Fruit fly (Drosophila melanogaster) whole organism, embryonic: ENCODE results near the gene CCDC53.
A peak's percentile ranks its signal among the peaks of the same experiment; 100 is the strongest.

ENCODE experiments used
- Antp ChIP-seq: fragments of 200-800 bp; sonication (Bioruptor generic); optimal IDR thresholded peaks from 3 replicates; lab custom pipeline; 2016; ENCODE audit warnings: missing biosample characterization, missing genetic modification characterization
- Bdp1 ChIP-seq: fragments of 200-800 bp; sonication (Bioruptor generic); optimal IDR thresholded peaks from 3 replicates; lab custom pipeline; 2016; ENCODE audit warnings: missing biosample characterization, missing genetic modification characterization
- Blimp-1 ChIP-seq: fragments of 200-800 bp; sonication (Bioruptor generic); optimal IDR thresholded peaks from 3 replicates; lab custom pipeline; 2018; ENCODE audit warnings: missing biosample characterization, missing genetic modification characterization, mild to moderate bottlenecking, moderate library complexity, missing genetic modification reagents
- CG13624 ChIP-seq: fragments of 200-800 bp; sonication (Bioruptor generic); optimal IDR thresholded peaks from 2 replicates; lab custom pipeline; 2016; ENCODE audit warnings: missing biosample characterization, missing genetic modification characterization
- CG15696 ChIP-seq: fragments of 200-800 bp; sonication (Bioruptor generic); optimal IDR thresholded peaks from 2 replicates; lab custom pipeline; 2019; ENCODE audit warnings: missing biosample characterization, mild to moderate bottlenecking, missing genetic modification characterization, moderate library complexity
- CG17361 ChIP-seq: fragments of 200-800 bp; sonication (Bioruptor generic); IDR thresholded peaks from 3 replicates; pipeline ENCODE4 v1.3.6; 2022; ENCODE audit warnings: missing biosample characterization, missing genetic modification characterization
- CG18476 ChIP-seq: fragments of 200-800 bp; sonication (Bioruptor generic); optimal IDR thresholded peaks from 2 replicates; lab custom pipeline; 2016; ENCODE audit warnings: missing biosample characterization, mild to moderate bottlenecking, missing genetic modification characterization
- CG18599 ChIP-seq: fragments of 200-800 bp; sonication (Bioruptor generic); optimal IDR thresholded peaks from 3 replicates; lab custom pipeline; 2017; ENCODE audit warnings: missing biosample characterization, missing genetic modification characterization, mild to moderate bottlenecking, moderate library complexity, missing genetic modification reagents
- CG3065 ChIP-seq: fragments of 200-800 bp; sonication (Bioruptor generic); optimal IDR thresholded peaks from 2 replicates; lab custom pipeline; 2016; ENCODE audit warnings: missing biosample characterization, missing genetic modification characterization
- CG32532 ChIP-seq: fragments of 200-800 bp; sonication (Bioruptor generic); IDR thresholded peaks from 2 replicates; pipeline ENCODE4 v1.3.6; 2022; ENCODE audit warnings: missing biosample characterization, missing genetic modification characterization
- CG4404 ChIP-seq: fragments of 200-800 bp; sonication (Bioruptor generic); IDR thresholded peaks from 2 replicates; pipeline ENCODE4 v1.3.6; 2022; ENCODE audit warnings: missing biosample characterization, missing genetic modification characterization
- CG5953 ChIP-seq: fragments of 200-800 bp; sonication (Bioruptor generic); IDR thresholded peaks from 2 replicates; pipeline ENCODE4 v1.3.6; 2022; ENCODE audit warnings: missing biosample characterization, missing genetic modification characterization
- CG6654 ChIP-seq: fragments of 200-800 bp; sonication (Bioruptor generic); optimal IDR thresholded peaks from 2 replicates; lab custom pipeline; 2017; ENCODE audit warnings: missing biosample characterization, mild to moderate bottlenecking, missing genetic modification characterization
- CG6689 ChIP-seq: fragments of 200-800 bp; sonication (Bioruptor generic); IDR thresholded peaks from 2 replicates; pipeline ENCODE4 v1.3.6; 2022; ENCODE audit warnings: missing biosample characterization, missing genetic modification characterization
- CG6813 ChIP-seq: fragments of 200-800 bp; sonication (Bioruptor generic); optimal IDR thresholded peaks from 2 replicates; lab custom pipeline; 2017; ENCODE audit warnings: missing biosample characterization, missing genetic modification characterization, mild to moderate bottlenecking, moderate library complexity, missing genetic modification reagents
- CG9817 ChIP-seq: fragments of 200-800 bp; sonication (Bioruptor generic); optimal IDR thresholded peaks from 2 replicates; lab custom pipeline; 2018; ENCODE audit warnings: missing biosample characterization, mild to moderate bottlenecking, missing genetic modification characterization, moderate library complexity
- CTCF ChIP-seq: fragments of 200-800 bp; sonication (Bioruptor generic); optimal IDR thresholded peaks from 2 replicates; lab custom pipeline; 2017; ENCODE audit warnings: missing biosample characterization, mild to moderate bottlenecking, missing genetic modification characterization, moderate library complexity
- Chrac-16 ChIP-seq: fragments of 200-800 bp; sonication (Bioruptor generic); optimal IDR thresholded peaks from 3 replicates; lab custom pipeline; 2016; ENCODE audit warnings: missing biosample characterization, missing genetic modification characterization
- CrebB ChIP-seq: fragments of 200-800 bp; sonication (Bioruptor generic); optimal IDR thresholded peaks from 3 replicates; lab custom pipeline; 2018; ENCODE audit warnings: missing biosample characterization, mild to moderate bottlenecking, missing genetic modification characterization
- D19A ChIP-seq: fragments of 200-800 bp; optimal IDR thresholded peaks from 3 replicates; lab custom pipeline; 2019; ENCODE audit warnings: missing biosample characterization, mild to moderate bottlenecking, missing genetic modification characterization, moderate library complexity
- Dek ChIP-seq: fragments of 200-800 bp; sonication (Bioruptor generic); optimal IDR thresholded peaks from 3 replicates; lab custom pipeline; 2019; ENCODE audit warnings: missing biosample characterization, mild to moderate bottlenecking, missing genetic modification characterization, moderate library complexity
- Fer2 ChIP-seq: fragments of 200-800 bp; sonication (Bioruptor generic); optimal IDR thresholded peaks from 2 replicates; lab custom pipeline; 2018; ENCODE audit warnings: missing biosample characterization, mild to moderate bottlenecking, missing genetic modification characterization, moderate library complexity
- H2.0 ChIP-seq: fragments of 200-800 bp; sonication (Bioruptor generic); IDR thresholded peaks from 2 replicates; pipeline ENCODE4 v1.3.6; 2022; ENCODE audit warnings: missing biosample characterization, missing genetic modification characterization
- Hmr ChIP-seq: fragments of 200-800 bp; sonication (Bioruptor generic); optimal IDR thresholded peaks from 3 replicates; lab custom pipeline; 2017; ENCODE audit warnings: mild to moderate bottlenecking, missing biosample characterization, missing genetic modification reagents, missing genetic modification characterization
- Hr51 ChIP-seq, 2 experiments: fragments of 200-800 bp; sonication (Bioruptor generic); optimal IDR thresholded peaks; 2 replicates in 1 of 2; 3 replicates in 1 of 2; lab custom pipeline; 2016 to 2018; ENCODE audit warnings: missing biosample characterization in 2 of 2, missing genetic modification characterization in 2 of 2, mild to moderate bottlenecking in 1 of 2, moderate library complexity in 1 of 2
- Hr78 ChIP-seq, 2 experiments: fragments of 200-800 bp in 1 of 2; fragments of >200 bp in 1 of 2; sonication (Bioruptor generic) in 1 of 2; optimal IDR thresholded peaks; 2 replicates each; lab custom pipeline; 2017 to 2019; ENCODE audit warnings: missing biosample characterization in 2 of 2, missing genetic modification characterization in 2 of 2, mild to moderate bottlenecking in 1 of 2, moderate library complexity in 1 of 2
- Kr ChIP-seq: fragments of 200-800 bp; sonication (Bioruptor generic); optimal IDR thresholded peaks from 2 replicates; lab custom pipeline; 2017; ENCODE audit warnings: missing biosample characterization, mild to moderate bottlenecking, missing genetic modification characterization
- Mes4 ChIP-seq: fragments of 200-800 bp; sonication (Bioruptor generic); optimal IDR thresholded peaks from 2 replicates; lab custom pipeline; 2016; ENCODE audit warnings: missing biosample characterization, missing genetic modification characterization
- Mrtf ChIP-seq: fragments of 200-800 bp; sonication (Bioruptor generic); IDR thresholded peaks from 3 replicates; pipeline ENCODE4 v1.3.6; 2022; ENCODE audit warnings: missing biosample characterization, missing genetic modification characterization
- Sox102F ChIP-seq: fragments of 200-800 bp; sonication (Bioruptor generic); optimal IDR thresholded peaks from 2 replicates; lab custom pipeline; 2018; ENCODE audit warnings: missing biosample characterization, mild to moderate bottlenecking, missing genetic modification characterization, moderate library complexity
- Vsx1 ChIP-seq: fragments of 200-800 bp; sonication (Bioruptor generic); optimal IDR thresholded peaks from 2 replicates; lab custom pipeline; 2017; ENCODE audit warnings: missing biosample characterization, mild to moderate bottlenecking, missing genetic modification characterization, missing genetic modification reagents
- chm ChIP-seq: fragments of 200-800 bp; sonication (Bioruptor generic); IDR thresholded peaks from 2 replicates; pipeline ENCODE4 v1.3.6; 2022; ENCODE audit warnings: missing biosample characterization, missing genetic modification characterization
- dmrt99B ChIP-seq: fragments of 200-800 bp; sonication (Bioruptor generic); optimal IDR thresholded peaks from 2 replicates; lab custom pipeline; 2018; ENCODE audit warnings: missing biosample characterization, mild to moderate bottlenecking, missing genetic modification characterization, moderate library complexity
- dysf ChIP-seq: fragments of 200-800 bp; sonication (Bioruptor generic); IDR thresholded peaks from 3 replicates; pipeline ENCODE4 v1.3.6; 2022; ENCODE audit warnings: missing biosample characterization, missing genetic modification characterization
- gro ChIP-seq: fragments of 200-800 bp; sonication (Bioruptor generic); optimal IDR thresholded peaks from 2 replicates; lab custom pipeline; 2016; ENCODE audit warnings: missing biosample characterization, missing genetic modification characterization
- inv ChIP-seq: fragments of 200-800 bp; sonication (Bioruptor generic); IDR thresholded peaks from 2 replicates; pipeline ENCODE4 v1.3.6; 2022; ENCODE audit warnings: missing biosample characterization, missing genetic modification characterization; ENCODE audit not compliant: partially characterized antibody
- jing ChIP-seq: fragments of 200-800 bp; sonication (Bioruptor generic); optimal IDR thresholded peaks from 2 replicates; lab custom pipeline; 2018; ENCODE audit warnings: missing biosample characterization, mild to moderate bottlenecking, missing genetic modification characterization
- kah ChIP-seq: fragments of 200-800 bp; sonication (Bioruptor generic); optimal IDR thresholded peaks from 2 replicates; lab custom pipeline; 2018; ENCODE audit warnings: missing biosample characterization, mild to moderate bottlenecking, missing genetic modification characterization
- ken ChIP-seq: fragments of 200-800 bp; sonication (Bioruptor generic); IDR thresholded peaks from 3 replicates; pipeline ENCODE4 v1.3.6; 2022; ENCODE audit warnings: missing biosample characterization, missing genetic modification characterization
- mirr ChIP-seq: fragments of 200-800 bp; sonication (Bioruptor generic); optimal IDR thresholded peaks from 3 replicates; lab custom pipeline; 2018; ENCODE audit warnings: missing biosample characterization, mild to moderate bottlenecking, missing genetic modification characterization
- sens-2 ChIP-seq: fragments of 200-800 bp; sonication (Bioruptor generic); IDR thresholded peaks from 2 replicates; pipeline ENCODE4 v1.3.6; 2022; ENCODE audit warnings: missing biosample characterization, missing genetic modification characterization
- seq ChIP-seq: fragments of 200-800 bp; sonication (Bioruptor generic); IDR thresholded peaks from 2 replicates; pipeline ENCODE4 v1.3.6; 2022; ENCODE audit warnings: missing biosample characterization, missing genetic modification characterization
- sima ChIP-seq: fragments of 200-800 bp; sonication (Bioruptor generic); optimal IDR thresholded peaks from 2 replicates; lab custom pipeline; 2016; ENCODE audit warnings: missing biosample characterization, missing genetic modification characterization
- tio ChIP-seq: fragments of 200-800 bp; sonication (Bioruptor generic); optimal IDR thresholded peaks from 2 replicates; lab custom pipeline; 2017; ENCODE audit warnings: missing biosample characterization, missing genetic modification characterization, inconsistent platforms
- tx ChIP-seq: fragments of 200-800 bp; sonication (Bioruptor generic); optimal IDR thresholded peaks from 2 replicates; lab custom pipeline; 2016; ENCODE audit warnings: missing biosample characterization, missing genetic modification characterization
- zen ChIP-seq: fragments of 200-800 bp; sonication (Bioruptor generic); optimal IDR thresholded peaks from 3 replicates; lab custom pipeline; 2018; ENCODE audit warnings: missing biosample characterization, mild to moderate bottlenecking, missing genetic modification characterization, moderate library complexity

Gene CCDC53

dm6 chr2L:8009283-8010211 lies 31.4 kb upstream of the CCDC53 start, which contains the start of gene CG12560 (continued):
- TF ChIP-seq seq (GFP tag; lab: Robert Waterston, UW): 0 out of 2 replicates have a peak, but pooled peaks have one; percentile 7
- TF ChIP-seq Chrac-16 (GFP tag; lab: Kevin White, UChicago): no peak
- no peak for TF ChIP-seq ken (GFP tag; lab: Robert Waterston, UW)
- TF ChIP-seq tio (GFP tag; lab: Kevin White, UChicago): no peak
- TF ChIP-seq H2.0 (GFP tag; lab: Robert Waterston, UW): no peak
- no peak for TF ChIP-seq CG6813 (GFP tag; lab: Kevin White, UChicago)
- TF ChIP-seq Hr51 (GFP tag; optimal IDR thresholded peaks at IDR 0.05; lab: Kevin White, UChicago): peak in 1 of 2 experiments; percentile 22
- TF ChIP-seq mirr (GFP tag; lab: Kevin White, UChicago): no peak
- TF ChIP-seq CG15696 (tag; lab: Kevin White, UChicago): no peak
- TF ChIP-seq CG9817 (tag; lab: Kevin White, UChicago): no peak
- no peak for TF ChIP-seq Bdp1
- peak; percentile 55 for TF ChIP-seq sens-2 (GFP tag; lab: Robert Waterston, UW)
- no peak for TF ChIP-seq Mes4 (GFP tag; lab: Kevin White, UChicago)
- no peak for TF ChIP-seq CG6654 (GFP tag; lab: Kevin White, UChicago)
- TF ChIP-seq jing: no peak
- TF ChIP-seq dmrt99B (tag; lab: Kevin White, UChicago): peak; percentile 33
- no peak for TF ChIP-seq Vsx1
- peak; percentile 16 for TF ChIP-seq D19A (tag; lab: Kevin White, UChicago)
- TF ChIP-seq CTCF (GFP tag; lab: Kevin White, UChicago): no peak
- TF ChIP-seq chm (GFP tag; lab: Robert Waterston, UW): peak; percentile 40; the same call in 1 of the 2 replicates
- TF ChIP-seq Mrtf (GFP tag; lab: Robert Waterston, UW): no peak
- no peak for TF ChIP-seq inv (GFP tag; lab: Robert Waterston, UW)

dm6 chr2L:8010602-8011455 lies 30.1 kb upstream of the CCDC53 start, which contains the start of the genes Glyat and Tg:
TSS of gene Glyat (minus strand) at chr2L:8010652.
TSS of gene Tg (plus strand) at chr2L:8011405.
- peak; percentile 42; the same call in 2 of the 3 replicates for TF ChIP-seq dysf (GFP tag; lab: Robert Waterston, UW)
- TF ChIP-seq CG18599: peak; percentile 42
- peak; percentile 64; the same call in 1 of the 2 replicates for TF ChIP-seq CG32532
- no peak for TF ChIP-seq CG5953
- no peak for TF ChIP-seq sima (GFP tag; lab: Kevin White, UChicago)
- TF ChIP-seq gro (GFP tag; lab: Kevin White, UChicago): no peak
- TF ChIP-seq CrebB (tag; lab: Kevin White, UChicago): no peak
- TF ChIP-seq CG18476 (GFP tag; lab: Kevin White, UChicago): peak; percentile 2
- no peak for TF ChIP-seq tx (GFP tag; lab: Kevin White, UChicago)
- peak; percentile 19 for TF ChIP-seq Hmr (GFP tag; lab: Kevin White, UChicago)
- peak; percentile 100 for TF ChIP-seq CG6689 (GFP tag; lab: Robert Waterston, UW)
- no peak for TF ChIP-seq Antp (GFP tag; lab: Kevin White, UChicago)
- no peak for TF ChIP-seq mirr (GFP tag; lab: Kevin White, UChicago)
- TF ChIP-seq CG13624: no peak
- TF ChIP-seq Fer2 (tag; lab: Kevin White, UChicago): peak; percentile 19
- no peak for TF ChIP-seq Kr (GFP tag; lab: Kevin White, UChicago)
- TF ChIP-seq Hr78 (GFP tag; optimal IDR thresholded peaks at IDR 0.05; lab: Kevin White, UChicago): no peak
- no peak for TF ChIP-seq zen (tag; lab: Kevin White, UChicago)
- TF ChIP-seq kah (GFP tag; lab: Kevin White, UChicago): no peak
- no peak for TF ChIP-seq H2.0 (GFP tag; lab: Robert Waterston, UW)
- peak; percentile 1 for TF ChIP-seq Blimp-1 (GFP tag; lab: Kevin White, UChicago)
- TF ChIP-seq Sox102F (GFP tag; lab: Kevin White, UChicago): no peak
- peak; percentile 45 for TF ChIP-seq Dek (tag; lab: Kevin White, UChicago)
- TF ChIP-seq CG17361 (GFP tag; lab: Robert Waterston, UW): 0 out of 3 replicates have a peak, but pooled peaks have one; percentile 30
- no peak for TF ChIP-seq CG4404
- no peak for TF ChIP-seq CG3065 (GFP tag; lab: Kevin White, UChicago)
